Worm (Caenorhabditis elegans): Measurements from ENCODE around the gene ZK1290.5.

ZK1290.5 gene

DNA sequence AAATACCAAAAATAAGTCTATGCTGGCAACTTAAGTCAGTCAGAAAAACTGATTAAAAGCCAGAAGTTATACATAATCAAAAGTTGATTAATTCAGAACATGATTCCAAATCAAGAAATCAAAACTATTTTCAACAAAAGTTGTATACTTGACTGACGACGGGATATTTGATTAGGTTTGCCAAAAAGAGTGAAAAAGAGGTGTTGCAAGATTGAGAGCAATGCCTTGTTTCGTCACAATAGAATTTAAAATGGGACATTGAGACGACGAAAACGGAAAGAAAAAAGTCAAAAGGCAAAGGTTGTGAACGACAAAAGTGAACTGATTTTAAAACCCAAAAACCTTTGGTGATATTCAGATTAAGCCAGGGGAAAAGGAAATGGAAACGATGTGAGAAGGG lies 29.4 kb downstream of the ZK1290.5 start:
- TF ChIP-seq unc-42 (tag; optimal IDR thresholded peaks at IDR 0.05) = peak; percentile 69
- TF ChIP-seq ceh-24 (tag; optimal IDR thresholded peaks at IDR 0.05) = no peak
- no peak for TF ChIP-seq ceh-9 (tag; optimal IDR thresholded peaks at IDR 0.05)
- TF ChIP-seq C38D4.7 (GFP tag; optimal IDR thresholded peaks at IDR 0.05) = no peak
- TF ChIP-seq T23F11.4 (GFP tag; optimal IDR thresholded peaks at IDR 0.05) = no peak
- no peak for TF ChIP-seq ceh-48 (tag; optimal IDR thresholded peaks at IDR 0.05)

- TF ChIP-seq ref-2 (tag; optimal IDR thresholded peaks at IDR 0.05) (no peak), ceh-31 (tag; optimal IDR thresholded peaks at IDR 0.05) (no peak), hlh-13 (GFP tag; optimal IDR thresholded peaks at IDR 0.05) (no peak), zip-5 (tag; optimal IDR thresholded peaks at IDR 0.05) (no peak), unc-55 (GFP tag; optimal IDR thresholded peaks at IDR 0.05) (no peak), ceh-19 (GFP tag; optimal IDR thresholded peaks at IDR 0.05) (no peak), fkh-6 (tag; optimal IDR thresholded peaks at IDR 0.05) (no peak)
Measured at ce11 chrII:7560844-7561243, 31.4 kb downstream of the ZK1290.5 start.

- TF ChIP-seq nhr-232 (tag; optimal IDR thresholded peaks at IDR 0.05) = no peak
- no peak for TF ChIP-seq dve-1 (tag; optimal IDR thresholded peaks at IDR 0.05)
- no peak for TF ChIP-seq ref-2 (tag; optimal IDR thresholded peaks at IDR 0.05)
- TF ChIP-seq C38D4.7 (GFP tag; optimal IDR thresholded peaks at IDR 0.05) = no peak
- no peak for TF ChIP-seq K09A11.1 (tag; optimal IDR thresholded peaks at IDR 0.05; ENCODE audit: insufficient read depth)
- TF ChIP-seq lin-11 (tag; optimal IDR thresholded peaks at IDR 0.05) = no peak
Measured at ce11 chrII:7561494-7561893, 32.1 kb downstream of the ZK1290.5 start, which contains the start of the genes ZK1290.11 and ZK1290.1. ZK1290.11 (minus strand) TSS chrII:7561594. ZK1290.1 (plus strand) TSS chrII:7561764.

DNA sequence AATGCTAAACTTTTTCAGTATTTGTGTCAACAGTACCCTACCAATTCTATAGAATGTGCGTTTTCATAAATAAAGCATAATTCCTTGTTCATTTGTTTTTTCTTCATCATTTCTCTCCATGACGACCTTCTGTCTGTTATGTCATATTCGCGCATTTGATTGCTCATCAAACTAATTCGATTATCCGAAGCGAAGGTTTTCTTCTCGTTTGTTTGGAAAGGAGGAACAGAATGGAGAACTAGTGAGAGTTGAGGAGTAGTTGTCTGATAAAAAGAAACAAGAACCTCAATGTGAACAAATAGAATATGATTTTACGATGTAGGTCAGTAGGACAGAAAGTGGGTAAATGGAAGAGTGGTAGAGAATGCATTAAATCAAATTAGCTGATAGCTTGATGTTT lies 33.2 kb downstream of the ZK1290.5 start:
- TF ChIP-seq ceh-14 (tag; optimal IDR thresholded peaks at IDR 0.05) (no peak), ahr-1 (tag; optimal IDR thresholded peaks at IDR 0.05) (no peak), fkh-10 (GFP tag; optimal IDR thresholded peaks at IDR 0.05) (no peak), pax-1 (tag; optimal IDR thresholded peaks at IDR 0.05) (no peak), C38D4.7 (GFP tag; optimal IDR thresholded peaks at IDR 0.05) (no peak), ref-2 (tag; optimal IDR thresholded peaks at IDR 0.05) (no peak), dmd-4 (tag; optimal IDR thresholded peaks at IDR 0.05; ENCODE audit: borderline replicate concordance) (no peak), K02D7.2 (tag; optimal IDR thresholded peaks at IDR 0.05) (no peak), C08G9.2 (tag; optimal IDR thresholded peaks at IDR 0.05) (no peak), ceh-30 (tag; optimal IDR thresholded peaks at IDR 0.05) (no peak), gmeb-2 (tag; optimal IDR thresholded peaks at IDR 0.05) (no peak), pqm-1 (tag; optimal IDR thresholded peaks at IDR 0.05) (no peak), eyg-1 (tag; optimal IDR thresholded peaks at IDR 0.05) (no peak), pag-3 (tag; optimal IDR thresholded peaks at IDR 0.05; ENCODE audit: borderline replicate concordance) (no peak), lim-6 (tag; optimal IDR thresholded peaks at IDR 0.05) (no peak), elt-2 (tag; optimal IDR thresholded peaks at IDR 0.05) (no peak), pat-9 (tag; optimal IDR thresholded peaks at IDR 0.05) (no peak), npax-4 (tag; optimal IDR thresholded peaks at IDR 0.05) (no peak)

- TF ChIP-seq ceh-9 (tag; optimal IDR thresholded peaks at IDR 0.05) (no peak), fkh-10 (GFP tag; optimal IDR thresholded peaks at IDR 0.05) (no peak)
Measured at ce11 chrII:7570305-7570704, 40.9 kb downstream of the ZK1290.5 start, which contains the start of gene F35D2.3. F35D2.3 (plus strand) TSS chrII:7570605.

ce11 chrII:7570820-7571219 lies 41.4 kb downstream of the ZK1290.5 start:
- no peak for TF ChIP-seq ahr-1 (tag; optimal IDR thresholded peaks at IDR 0.05)
- TF ChIP-seq unc-55 (GFP tag; optimal IDR thresholded peaks at IDR 0.05) = no peak
- no peak for TF ChIP-seq npax-4 (tag; optimal IDR thresholded peaks at IDR 0.05)
- no peak for TF ChIP-seq ama-1 (optimal IDR thresholded peaks at IDR 0.05)
- TF ChIP-seq fax-1 (tag; optimal IDR thresholded peaks at IDR 0.05) = no peak
- no peak for TF ChIP-seq tbx-2 (tag; optimal IDR thresholded peaks at IDR 0.05)
- no peak for TF ChIP-seq madf-2 (tag; optimal IDR thresholded peaks at IDR 0.05)
- TF ChIP-seq pha-4 (tag; optimal IDR thresholded peaks at IDR 0.05) = no peak
- no peak for TF ChIP-seq dve-1 (tag; optimal IDR thresholded peaks at IDR 0.05)
- no peak for TF ChIP-seq lim-6 (tag; optimal IDR thresholded peaks at IDR 0.05)
- no peak for TF ChIP-seq gmeb-2 (tag; optimal IDR thresholded peaks at IDR 0.05)
- no peak for TF ChIP-seq ets-4 (tag; optimal IDR thresholded peaks at IDR 0.05)

Measured in whole organism, late embryonic.